Fruit fly (Drosophila melanogaster) whole organism, embryonic: ENCODE measurements around the gene TotA.

ENCODE experiments used
- ATbp ChIP-seq: fragments of 200-800 bp; sonication (Bioruptor generic); optimal IDR thresholded peaks from 2 replicates; lab custom pipeline; 2017; ENCODE audit warnings: missing biosample characterization, mild to moderate bottlenecking, missing genetic modification characterization, missing genetic modification reagents
- CG10321 ChIP-seq: fragments of 200-800 bp; sonication (Bioruptor generic); IDR thresholded peaks from 2 replicates; pipeline ENCODE4 v1.3.6; 2022; ENCODE audit warnings: missing biosample characterization, missing genetic modification characterization
- CG10654 ChIP-seq: fragments of 200-800 bp; sonication (Bioruptor generic); optimal IDR thresholded peaks from 2 replicates; lab custom pipeline; 2016; ENCODE audit warnings: missing biosample characterization, missing genetic modification characterization
- CG10979 ChIP-seq: fragments of 200-800 bp; sonication (Bioruptor generic); optimal IDR thresholded peaks from 2 replicates; lab custom pipeline; 2018; ENCODE audit warnings: missing biosample characterization, mild to moderate bottlenecking, missing genetic modification characterization, moderate library complexity
- CG11560 ChIP-seq: fragments of 200-800 bp; sonication (Bioruptor generic); IDR thresholded peaks from 3 replicates; pipeline ENCODE4 v1.3.6; 2022; ENCODE audit warnings: missing biosample characterization, missing genetic modification characterization
- CG17802 ChIP-seq: fragments of 200-800 bp; sonication (Bioruptor generic); optimal IDR thresholded peaks from 2 replicates; lab custom pipeline; 2018; ENCODE audit warnings: missing biosample characterization, mild to moderate bottlenecking, missing genetic modification characterization, moderate library complexity
- CG18011 ChIP-seq: fragments of 200-800 bp; sonication (Bioruptor generic); optimal IDR thresholded peaks from 2 replicates; lab custom pipeline; 2017; ENCODE audit warnings: missing biosample characterization, missing genetic modification characterization, mild to moderate bottlenecking, moderate library complexity, missing genotype
- CG1832 ChIP-seq: fragments of 200-800 bp; sonication (Bioruptor generic); optimal IDR thresholded peaks from 2 replicates; lab custom pipeline; 2017; ENCODE audit warnings: missing biosample characterization, mild to moderate bottlenecking, missing genetic modification characterization, inconsistent platforms
- CG18599 ChIP-seq: fragments of 200-800 bp; sonication (Bioruptor generic); optimal IDR thresholded peaks from 3 replicates; lab custom pipeline; 2017; ENCODE audit warnings: missing biosample characterization, missing genetic modification characterization, mild to moderate bottlenecking, moderate library complexity, missing genetic modification reagents
- CG30403 ChIP-seq: fragments of 200-800 bp; sonication (Bioruptor generic); optimal IDR thresholded peaks from 3 replicates; lab custom pipeline; 2016; ENCODE audit warnings: missing biosample characterization, missing genetic modification characterization
- CG3065 ChIP-seq: fragments of 200-800 bp; sonication (Bioruptor generic); optimal IDR thresholded peaks from 2 replicates; lab custom pipeline; 2016; ENCODE audit warnings: missing biosample characterization, missing genetic modification characterization
- CG34376 ChIP-seq: fragments of 200-800 bp; sonication (Bioruptor generic); optimal IDR thresholded peaks from 2 replicates; lab custom pipeline; 2018; ENCODE audit warnings: missing biosample characterization, mild to moderate bottlenecking, missing genetic modification characterization
- CG4404 ChIP-seq: fragments of 200-800 bp; sonication (Bioruptor generic); IDR thresholded peaks from 2 replicates; pipeline ENCODE4 v1.3.6; 2022; ENCODE audit warnings: missing biosample characterization, missing genetic modification characterization
- CG4854 ChIP-seq: fragments of 200-800 bp; sonication (Bioruptor generic); optimal IDR thresholded peaks from 2 replicates; lab custom pipeline; 2016; ENCODE audit warnings: missing biosample characterization, missing genetic modification characterization, inconsistent platforms
- CG6765 ChIP-seq: fragments of 200-800 bp; sonication (Bioruptor generic); optimal IDR thresholded peaks from 3 replicates; lab custom pipeline; 2017; ENCODE audit warnings: missing biosample characterization, mild to moderate bottlenecking, missing genetic modification characterization
- Chrac-16 ChIP-seq: fragments of 200-800 bp; sonication (Bioruptor generic); optimal IDR thresholded peaks from 3 replicates; lab custom pipeline; 2016; ENCODE audit warnings: missing biosample characterization, missing genetic modification characterization
- D19A ChIP-seq: fragments of 200-800 bp; optimal IDR thresholded peaks from 3 replicates; lab custom pipeline; 2019; ENCODE audit warnings: missing biosample characterization, mild to moderate bottlenecking, missing genetic modification characterization, moderate library complexity
- Dad ChIP-seq: fragments of 200-800 bp; sonication (Bioruptor generic); optimal IDR thresholded peaks from 3 replicates; lab custom pipeline; 2016; ENCODE audit warnings: missing biosample characterization, missing genetic modification characterization
- E2f2 ChIP-seq: fragments of 200-800 bp; sonication (Bioruptor generic); IDR thresholded peaks from 2 replicates; pipeline ENCODE4 v1.3.6; 2022; ENCODE audit warnings: missing biosample characterization, missing genetic modification characterization
- Med ChIP-seq: fragments of 200-800 bp; sonication (Bioruptor generic); peaks from one replicate; lab custom pipeline; 2016; ENCODE audit warnings: missing biosample characterization, missing genetic modification characterization, mild to moderate bottlenecking, inconsistent platforms, moderate library complexity
- Myb ChIP-seq: fragments of 200-800 bp; sonication (Bioruptor generic); optimal IDR thresholded peaks from 2 replicates; lab custom pipeline; 2016; ENCODE audit warnings: missing biosample characterization, missing genetic modification characterization
- NC2α ChIP-seq: fragments of 200-800 bp; sonication (Bioruptor generic); optimal IDR thresholded peaks from 2 replicates; lab custom pipeline; 2016; ENCODE audit warnings: missing biosample characterization, missing genetic modification characterization
- Nf-YA ChIP-seq: fragments of 200-800 bp; sonication (Bioruptor generic); IDR thresholded peaks from 2 replicates; pipeline ENCODE4 v1.3.6; 2022; ENCODE audit warnings: missing biosample characterization, missing genetic modification characterization
- Nf-YB ChIP-seq: fragments of 200-800 bp; sonication (Bioruptor generic); optimal IDR thresholded peaks from 3 replicates; lab custom pipeline; 2019; ENCODE audit warnings: missing biosample characterization, mild to moderate bottlenecking, missing genetic modification characterization, moderate library complexity
- Nf-YC ChIP-seq: fragments of 200-800 bp; optimal IDR thresholded peaks from 3 replicates; lab custom pipeline; 2019; ENCODE audit warnings: missing biosample characterization, mild to moderate bottlenecking, missing genetic modification characterization, moderate library complexity
- Oaz ChIP-seq: fragments of 200-800 bp; sonication (Bioruptor generic); IDR thresholded peaks from 2 replicates; pipeline ENCODE4 v1.3.6; 2022; ENCODE audit warnings: missing biosample characterization, missing genetic modification characterization
- Poxn ChIP-seq: fragments of 200-800 bp; sonication (Bioruptor generic); IDR thresholded peaks from 2 replicates; pipeline ENCODE4 v1.3.6; 2022; ENCODE audit warnings: missing biosample characterization, missing genetic modification characterization
- Ptx1 ChIP-seq: fragments of 200-800 bp; sonication (Bioruptor generic); IDR thresholded peaks from 2 replicates; pipeline ENCODE4 v1.3.6; 2022; ENCODE audit warnings: missing biosample characterization, missing genetic modification characterization
- Ravus ChIP-seq: fragments of 200-800 bp; sonication (Bioruptor generic); IDR thresholded peaks from 2 replicates; pipeline ENCODE4 v1.3.6; 2022; ENCODE audit warnings: missing biosample characterization, missing genetic modification characterization
- Sin3A ChIP-seq: fragments of >200 bp; optimal IDR thresholded peaks from 2 replicates; lab custom pipeline; 2018
- Ssrp ChIP-seq: fragments of 200-800 bp; sonication (Bioruptor generic); optimal IDR thresholded peaks from 2 replicates; lab custom pipeline; 2018; ENCODE audit warnings: missing biosample characterization, mild to moderate bottlenecking, missing genetic modification characterization, moderate library complexity
- Usf ChIP-seq: fragments of 200-800 bp; sonication (Bioruptor generic); optimal IDR thresholded peaks from 2 replicates; lab custom pipeline; 2017; ENCODE audit warnings: missing genotype, missing biosample characterization, missing genetic modification characterization
- Vsx1 ChIP-seq: fragments of 200-800 bp; sonication (Bioruptor generic); optimal IDR thresholded peaks from 2 replicates; lab custom pipeline; 2017; ENCODE audit warnings: missing biosample characterization, mild to moderate bottlenecking, missing genetic modification characterization, missing genetic modification reagents
- YL-1 ChIP-seq: fragments of 200-800 bp; sonication (Bioruptor generic); optimal IDR thresholded peaks from 3 replicates; lab custom pipeline; 2017; ENCODE audit warnings: missing biosample characterization, mild to moderate bottlenecking, missing genetic modification characterization
- al ChIP-seq: fragments of 200-800 bp; sonication (Bioruptor generic); IDR thresholded peaks from 2 replicates; pipeline ENCODE4 v1.3.6; 2022; ENCODE audit warnings: missing biosample characterization, missing genetic modification characterization
- caup ChIP-seq: fragments of 200-800 bp; sonication (Bioruptor generic); optimal IDR thresholded peaks from 3 replicates; lab custom pipeline; 2017; ENCODE audit warnings: missing biosample characterization, mild to moderate bottlenecking, missing genetic modification characterization, moderate library complexity; ENCODE audit not compliant: severe bottlenecking
- disco-r ChIP-seq: fragments of 200-800 bp; sonication (Bioruptor generic); optimal IDR thresholded peaks from 2 replicates; lab custom pipeline; 2016; ENCODE audit warnings: missing biosample characterization, missing genetic modification characterization
- fd102C ChIP-seq: fragments of 200-800 bp; sonication (Bioruptor generic); optimal IDR thresholded peaks from 2 replicates; lab custom pipeline; 2018; ENCODE audit warnings: missing biosample characterization, mild to moderate bottlenecking, missing genetic modification characterization, moderate library complexity
- gem ChIP-seq: fragments of 200-800 bp; sonication (Bioruptor generic); optimal IDR thresholded peaks from 2 replicates; lab custom pipeline; 2019; ENCODE audit warnings: missing biosample characterization, mild to moderate bottlenecking, missing genetic modification characterization, moderate library complexity
- inv ChIP-seq: fragments of 200-800 bp; sonication (Bioruptor generic); IDR thresholded peaks from 2 replicates; pipeline ENCODE4 v1.3.6; 2022; ENCODE audit warnings: missing biosample characterization, missing genetic modification characterization; ENCODE audit not compliant: partially characterized antibody
- lov ChIP-seq, 2 experiments: fragments of 200-800 bp in 1 of 2; fragments of >200 bp in 1 of 2; sonication (Bioruptor generic) in 1 of 2; IDR thresholded peaks in 1 of 2; optimal IDR thresholded peaks in 1 of 2; 2 replicates in 1 of 2; 3 replicates in 1 of 2; pipeline versions ENCODE4 v1.3.6 to Lab custom; 2017 to 2022; ENCODE audit warnings: missing biosample characterization in 1 of 2, missing genetic modification characterization in 1 of 2
- mld ChIP-seq: fragments of 200-800 bp; sonication (Bioruptor generic); IDR thresholded peaks from 3 replicates; pipeline ENCODE4 v1.3.6; 2022; ENCODE audit warnings: missing biosample characterization, missing genetic modification characterization; ENCODE audit not compliant: partially characterized antibody
- nerfin-1 ChIP-seq: fragments of 200-800 bp; sonication (Bioruptor generic); optimal IDR thresholded peaks from 3 replicates; lab custom pipeline; 2019; ENCODE audit warnings: missing biosample characterization, mild to moderate bottlenecking, missing genetic modification characterization, moderate library complexity
- row ChIP-seq: fragments of 200-800 bp; sonication (Bioruptor generic); IDR thresholded peaks from 3 replicates; pipeline ENCODE4 v1.3.6; 2022; ENCODE audit warnings: missing biosample characterization, missing genetic modification characterization
- slbo ChIP-seq: fragments of 200-800 bp; sonication (Bioruptor generic); IDR thresholded peaks from 2 replicates; pipeline ENCODE4 v1.3.6; 2022; ENCODE audit warnings: missing biosample characterization, missing genetic modification characterization
- slp2 ChIP-seq: fragments of 200-800 bp; sonication (Bioruptor generic); optimal IDR thresholded peaks from 2 replicates; lab custom pipeline; 2016; ENCODE audit warnings: missing biosample characterization, missing genetic modification characterization
- zen ChIP-seq: fragments of 200-800 bp; sonication (Bioruptor generic); optimal IDR thresholded peaks from 3 replicates; lab custom pipeline; 2018; ENCODE audit warnings: missing biosample characterization, mild to moderate bottlenecking, missing genetic modification characterization, moderate library complexity

The TotA gene

dm6 chr3R:20846316-20846715 lies 24.5 kb upstream of the TotA start (continued):
- peak; percentile 28 for TF ChIP-seq gem
- TF ChIP-seq al (GFP tag; lab: Robert Waterston, UW) = no peak
- peak; percentile 23 for TF ChIP-seq CG18599 (GFP tag; lab: Kevin White, UChicago)
- no peak for TF ChIP-seq CG34376 (GFP tag; lab: Kevin White, UChicago)
- no peak for TF ChIP-seq NC2α (GFP tag; lab: Kevin White, UChicago)
- no peak for TF ChIP-seq inv
- TF ChIP-seq CG6765 (GFP tag; lab: Kevin White, UChicago) = no peak
- TF ChIP-seq row (GFP tag; lab: Robert Waterston, UW) = 0 out of 3 replicates have a peak, but pooled peaks have one; percentile 12
- no peak for TF ChIP-seq caup (GFP tag; lab: Kevin White, UChicago)
- no peak for TF ChIP-seq Myb (GFP tag; lab: Kevin White, UChicago)
- peak; percentile 94 for TF ChIP-seq D19A (tag; lab: Kevin White, UChicago)
- peak; percentile 58 for TF ChIP-seq Med (GFP tag; lab: Kevin White, UChicago)
- peak; percentile 3 for TF ChIP-seq CG10979 (tag; lab: Kevin White, UChicago)
- peak; percentile 28; the same call in 1 of the 2 replicates for TF ChIP-seq Ptx1

- TF ChIP-seq Nf-YB (GFP tag; lab: Kevin White, UChicago) (peak; percentile 70), Dad (no peak), zen (tag; lab: Kevin White, UChicago) (peak; percentile 3), CG10321 (GFP tag; lab: Robert Waterston, UW) (peak; percentile 50), Nf-YC (tag; lab: Kevin White, UChicago) (peak; percentile 40), CG1832 (peak; percentile 12)
Measured at dm6 chr3R:20846768-20847167, 24.1 kb upstream of the TotA start, which contains the start of gene CG15696. Gene CG15696 (plus strand): TSS chr3R:20847068.

- TF ChIP-seq Ravus (GFP tag; lab: Robert Waterston, UW) (no peak), CG18011 (GFP tag; lab: Kevin White, UChicago) (peak; percentile 20), slp2 (GFP tag; lab: Kevin White, UChicago) (peak; percentile 15), Vsx1 (GFP tag; lab: Kevin White, UChicago) (no peak), Dad (peak; percentile 43), CG30403 (peak; percentile 24), nerfin-1 (peak; percentile 34), CG11560 (peak; percentile 80; the same call in 2 of the 3 replicates), CG4854 (GFP tag; lab: Kevin White, UChicago) (peak; percentile 33), Usf (GFP tag; lab: Kevin White, UChicago) (no peak), mld (GFP tag; lab: Robert Waterston, UW) (peak; percentile 81; the same call in 2 of the 3 replicates), CG4404 (GFP tag; lab: Robert Waterston, UW) (no peak), ATbp (GFP tag; lab: Kevin White, UChicago) (no peak), YL-1 (GFP tag; lab: Kevin White, UChicago) (peak; percentile 97), CG3065 (GFP tag; lab: Kevin White, UChicago) (no peak), slbo (GFP tag; lab: Robert Waterston, UW) (peak; percentile 49), Chrac-16 (no peak), Ssrp (tag; lab: Kevin White, UChicago) (no peak), disco-r (GFP tag; lab: Kevin White, UChicago) (no peak), CG17802 (tag; lab: Kevin White, UChicago) (no peak), Oaz (GFP tag; lab: Robert Waterston, UW) (no peak), CG10654 (GFP tag; lab: Kevin White, UChicago) (no peak), E2f2 (GFP tag; lab: Robert Waterston, UW) (peak; percentile 61), Sin3A (lab: Kevin White, UChicago) (peak; percentile 75), Nf-YA (no peak), lov (optimal IDR thresholded peaks at IDR 0.05; lab: Kevin White, UChicago) (no peak), lov (GFP tag; IDR thresholded peaks at IDR 0.05; lab: Robert Waterston, UW) (no peak), fd102C (no peak), Poxn (GFP tag; lab: Robert Waterston, UW) (no peak)
Measured at dm6 chr3R:20850395-20851039, 20.3 kb upstream of the TotA start, which contains the start of gene RpS30. Gene RpS30 (plus strand): TSS chr3R:20850516.
